Worm (Caenorhabditis elegans) whole organism, L4 larva: Measurements from ENCODE around the gene ttr-16.

ENCODE experiments used
- F44E2.7 ChIP-seq: fragments of 200-800 bp; sonication (Bioruptor generic); IDR thresholded peaks from 2 replicates; pipeline ENCODE4 v2.1.2; 2022; ENCODE audit warnings: missing genetic modification characterization, missing compliant biosample characterization
- Y48G9A.11 ChIP-seq: fragments of 200-800 bp; sonication (Bioruptor generic); IDR thresholded peaks from 2 replicates; pipeline ENCODE4 v1.3.6; 2022; ENCODE audit warnings: missing genetic modification reagents, missing genetic modification characterization, missing compliant biosample characterization
- dve-1 ChIP-seq: sonication (generic microtip); optimal IDR thresholded peaks from 2 replicates; lab custom pipeline; 2017; ENCODE audit warnings: antibody characterized with exemption, mild to moderate bottlenecking, missing genetic modification characterization, missing compliant biosample characterization; ENCODE audit not compliant: insufficient read depth
- hlh-30 ChIP-seq: sonication (generic microtip); optimal IDR thresholded peaks from 2 replicates; lab custom pipeline; 2017; ENCODE audit warnings: antibody characterized with exemption, mild to moderate bottlenecking, missing genetic modification characterization, missing compliant biosample characterization; ENCODE audit not compliant: insufficient read depth
- mdl-1 ChIP-seq, 2 experiments: fragments of 150-350 bp in 1 of 2; sonication (generic microtip) in 1 of 2; optimal IDR thresholded peaks; 2 replicates each; lab custom pipeline; 2014 to 2017; ENCODE audit warnings: missing biosample characterization in 2 of 2, missing genetic modification characterization in 2 of 2
- nhr-25 ChIP-seq: sonication (generic microtip); optimal IDR thresholded peaks from 2 replicates; lab custom pipeline; 2017; ENCODE audit warnings: missing genetic modification characterization, mild to moderate bottlenecking, missing compliant biosample characterization, antibody characterized with exemption, moderate library complexity, borderline replicate concordance; ENCODE audit not compliant: insufficient read depth

ce11 chrIV:11097795-11098194, 33.9 kb upstream of the ttr-16 start, which contains the start of gene M7.12:
- TF ChIP-seq Y48G9A.11 (GFP tag; lab: Robert Waterston, UW) (no peak), F44E2.7 (GFP tag; lab: Robert Waterston, UW) (no peak), mdl-1 (tag; optimal IDR thresholded peaks at IDR 0.05; lab: Kevin White, UChicago) (no peak), hlh-30 (tag; lab: Kevin White, UChicago) (no peak), dve-1 (tag; lab: Kevin White, UChicago) (no peak), nhr-25 (no peak)
